Worm (Caenorhabditis elegans): ENCODE data around the gene math-8.
"Not testable (repeated sequence)": the region's sequence is repeated elsewhere in the genome, so short reads cannot be mapped to it uniquely, and the experiment has no call there.

math-8 gene

ce11 chrII:1869120-1869519 is 19.9 kb downstream of the math-8 start, which contains the start of gene math-14:
Gene math-14, plus strand, starts transcription at chrII:1869420.
- TF ChIP-seq madf-6 (GFP tag; IDR thresholded peaks at IDR 0.05) (no peak), nhr-80 (tag; optimal IDR thresholded peaks at IDR 0.05) (peak; percentile 49), egl-44 (GFP tag; IDR thresholded peaks at IDR 0.05) (no peak), sdz-38 (tag; optimal IDR thresholded peaks at IDR 0.05) (no peak)

DNA sequence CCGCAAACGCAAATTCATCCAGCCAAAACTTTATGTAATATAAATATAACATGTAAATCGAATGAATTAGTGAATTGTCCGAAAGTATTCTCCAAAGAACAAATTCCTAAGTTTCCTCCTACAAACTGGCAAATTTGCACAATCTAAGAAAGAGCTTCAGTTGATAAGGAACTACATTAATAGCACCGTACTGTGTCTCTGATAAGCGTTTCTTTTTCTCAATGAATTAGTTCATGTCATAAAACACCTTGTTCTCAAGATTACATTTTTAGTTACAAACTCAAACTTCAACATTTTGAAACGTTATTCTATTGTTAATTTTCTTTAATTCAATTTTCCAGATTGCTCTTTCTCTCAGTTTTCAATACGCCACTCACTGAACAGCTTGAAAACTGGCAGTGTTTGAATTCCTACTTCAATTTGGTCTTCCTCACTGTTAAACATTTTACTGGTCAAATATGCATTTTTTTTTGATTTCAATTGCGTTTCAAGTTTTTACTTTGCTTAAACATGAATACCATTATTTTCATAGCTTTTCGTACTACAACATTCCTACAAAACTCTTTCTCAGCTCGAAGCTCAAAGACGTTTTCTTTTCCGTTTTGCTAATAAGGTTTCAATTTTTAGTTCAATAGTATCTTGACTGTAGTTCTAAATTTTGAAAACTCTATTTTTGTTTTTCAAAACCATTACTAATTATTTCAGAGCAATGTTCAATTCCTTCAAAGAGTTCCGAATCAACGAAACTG is 23.1 kb downstream of the math-8 start, which contains the start of gene math-15:
Gene math-15 (plus strand): TSS at position 699 of the 749 bp plus-strand sequence.
- TF ChIP-seq aptf-3 (GFP tag; IDR thresholded peaks at IDR 0.05) (no peak), nhr-80 (tag; optimal IDR thresholded peaks at IDR 0.05) (peak; percentile 26)

DNA sequence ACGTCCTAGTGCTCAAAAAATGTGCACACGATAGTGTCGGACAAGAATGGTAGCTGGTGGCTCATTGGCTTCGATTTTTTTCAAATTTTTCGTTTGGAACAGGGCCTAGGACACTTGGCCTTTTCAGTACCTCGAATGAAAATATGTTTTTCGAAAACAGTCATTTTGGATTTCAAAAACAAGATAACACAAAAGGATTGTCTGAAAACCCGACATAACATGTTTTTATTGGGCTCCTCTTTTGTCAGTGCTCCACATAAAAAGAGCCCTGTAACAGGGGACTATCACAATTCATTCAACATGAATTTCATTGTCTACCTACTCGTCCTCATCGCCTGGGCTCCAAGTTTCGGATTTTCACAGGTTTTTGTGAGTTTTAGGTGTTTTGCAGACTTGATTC is 24.7 kb downstream of the math-8 start, which contains the start of gene C16C4.17:
Gene C16C4.17 (plus strand): TSS at position 301 of the 400 bp plus-strand sequence.
- no peak for TF ChIP-seq ztf-6 (GFP tag; IDR thresholded peaks at IDR 0.05)
- no peak for TF ChIP-seq snpc-3.4 (tag; optimal IDR thresholded peaks at IDR 0.05)
- no peak for TF ChIP-seq ceh-79 (tag; optimal IDR thresholded peaks at IDR 0.05)
- TF ChIP-seq unc-130 (GFP tag; optimal IDR thresholded peaks at IDR 0.05) = no peak
- TF ChIP-seq cebp-1 (GFP tag; IDR thresholded peaks at IDR 0.05) = no peak
- TF ChIP-seq cebp-1 (tag; optimal IDR thresholded peaks at IDR 0.05) = no peak
- no peak for TF ChIP-seq sptf-2 (GFP tag; optimal IDR thresholded peaks at IDR 0.05)
- TF ChIP-seq F39B2.1 (GFP tag; IDR thresholded peaks at IDR 0.05) = no peak
- TF ChIP-seq xnd-1 (tag; optimal IDR thresholded peaks at IDR 0.05) = no peak

- not testable (repeated sequence) for TF ChIP-seq ama-1 (optimal IDR thresholded peaks at IDR 0.05); ama-1 (GFP tag; optimal IDR thresholded peaks at IDR 0.05); dpl-1 (GFP tag; optimal IDR thresholded peaks at IDR 0.05); attf-3 (GFP tag; conservative IDR thresholded peaks at IDR 0.05)
Measured at ce11 chrII:1862334-1862733, 26.6 kb downstream of the math-8 start, which contains the start of gene fbxb-98. Gene fbxb-98, plus strand, starts transcription at chrII:1862634.

ce11 chrII:1861285-1861793 is 27.6 kb downstream of the math-8 start, which contains the start of gene C16C4.18:
Gene C16C4.18, minus strand, starts transcription at chrII:1861335.
- TF ChIP-seq D2030.7 (GFP tag; IDR thresholded peaks at IDR 0.05) = peak; percentile 44; the same call in 1 of the 2 replicates
- peak; percentile 96 for TF ChIP-seq hmg-1.2 (GFP tag; IDR thresholded peaks at IDR 0.05)
- peak; percentile 67; the same call in 1 of the 2 replicates for TF ChIP-seq mcd-1 (GFP tag; IDR thresholded peaks at IDR 0.05)

DNA sequence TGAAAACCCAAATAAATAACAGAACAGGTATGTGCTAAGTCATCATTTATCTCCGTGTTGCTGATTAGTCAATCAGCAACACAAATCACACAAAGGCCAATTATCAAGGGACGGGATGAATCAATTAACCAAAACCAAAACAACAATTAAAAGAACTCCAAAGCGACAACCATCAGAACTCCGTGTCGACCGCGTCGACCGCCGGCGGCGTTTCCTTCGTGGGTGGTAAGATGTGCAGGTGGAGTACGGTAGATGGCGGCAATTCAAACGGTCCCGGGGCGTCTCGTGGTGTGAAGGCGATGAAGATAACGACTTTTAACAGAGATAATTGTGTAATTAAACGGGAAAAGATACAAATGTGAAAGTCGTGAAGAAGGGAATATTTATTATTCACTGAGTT is 33.5 kb downstream of the math-8 start:
- 0 out of 2 replicates have a peak, but pooled peaks have one; percentile 56 for TF ChIP-seq aptf-3 (GFP tag; IDR thresholded peaks at IDR 0.05)
- peak; percentile 41 for TF ChIP-seq mcd-1 (GFP tag; IDR thresholded peaks at IDR 0.05)

DNA sequence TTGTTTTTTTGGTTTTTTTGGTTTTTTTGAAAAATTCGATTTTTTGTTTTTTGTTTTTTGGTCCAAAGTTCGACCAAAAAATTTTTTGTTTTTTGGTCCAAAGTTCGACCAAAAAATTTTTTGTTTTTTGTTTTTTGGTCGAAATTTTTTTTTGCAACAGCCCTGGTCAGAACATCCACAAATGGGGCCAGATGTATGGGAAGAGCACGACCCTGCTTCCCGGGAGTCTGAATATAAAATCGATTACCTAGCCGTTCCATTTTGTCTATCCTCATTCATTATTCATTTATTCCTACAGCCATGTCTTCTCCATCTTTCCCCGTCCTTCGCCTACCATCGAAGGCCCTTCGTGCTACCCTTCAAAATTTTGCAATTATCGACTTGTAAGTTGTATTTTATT is 34.9 kb downstream of the math-8 start, which contains the start of gene fbxb-95:
Gene fbxb-95 (plus strand): TSS at position 301 of the 400 bp plus-strand sequence.
- TF ChIP-seq ets-4 (GFP tag; optimal IDR thresholded peaks at IDR 0.05); ccch-3 (GFP tag; optimal IDR thresholded peaks at IDR 0.05); T26A5.8 (tag; optimal IDR thresholded peaks at IDR 0.05): not testable (repeated sequence)

ce11 chrII:1852503-1852902 is 36.5 kb downstream of the math-8 start, which contains the start of gene C52E2.2:
Gene C52E2.2, plus strand, starts transcription at chrII:1852803.
- TF ChIP-seq dpff-1 (tag; optimal IDR thresholded peaks at IDR 0.05) (no peak), atf-7 (tag; optimal IDR thresholded peaks at IDR 0.05) (no peak), tbx-9 (tag; optimal IDR thresholded peaks at IDR 0.05; ENCODE audit: borderline replicate concordance) (no peak), snpc-1.1 (tag; optimal IDR thresholded peaks at IDR 0.05; ENCODE audit: insufficient read depth) (no peak), ztf-22 (GFP tag; optimal IDR thresholded peaks at IDR 0.05) (no peak), ztf-26 (tag; optimal IDR thresholded peaks at IDR 0.05) (no peak), attf-5 (GFP tag; optimal IDR thresholded peaks at IDR 0.05) (no peak), rpc-1 (optimal IDR thresholded peaks at IDR 0.05) (no peak), rpc-1 (tag; optimal IDR thresholded peaks at IDR 0.05) (no peak), sea-2 (GFP tag; IDR thresholded peaks at IDR 0.05) (no peak), efl-1 (GFP tag; optimal IDR thresholded peaks at IDR 0.05) (no peak), madf-6 (GFP tag; IDR thresholded peaks at IDR 0.05) (no peak), F55B11.4 (tag; optimal IDR thresholded peaks at IDR 0.05; ENCODE audit: borderline replicate concordance, insufficient read depth) (no peak)
